Worm (Caenorhabditis elegans) whole organism, young adult: ENCODE results near the gene cpg-20.

ENCODE experiments used
- ama-1 ChIP-seq, 3 experiments: fragments of 150-350 bp in 1 of 3; sonication (generic microtip) in 2 of 3; optimal IDR thresholded peaks; 2 replicates each; lab custom pipeline; 2014 to 2018; ENCODE audit warnings: missing biosample characterization in 2 of 3, missing genetic modification characterization in 2 of 3, missing genetic modification reagents in 2 of 3
- cebp-1 ChIP-seq, 2 experiments: fragments of 200-800 bp in 1 of 2; sonication (Bioruptor generic) in 1 of 2; sonication (generic microtip) in 1 of 2; IDR thresholded peaks in 1 of 2; optimal IDR thresholded peaks in 1 of 2; 2 replicates each; pipeline versions ENCODE4 v1.3.6 to Lab custom; 2017 to 2022; ENCODE audit warnings: missing compliant biosample characterization in 2 of 2, missing genetic modification characterization in 2 of 2, mild to moderate bottlenecking in 1 of 2, missing genetic modification reagents in 1 of 2, moderate library complexity in 1 of 2
- chd-7 ChIP-seq: sonication (generic microtip); optimal IDR thresholded peaks from 2 replicates; lab custom pipeline; 2016; ENCODE audit warnings: mild to moderate bottlenecking, missing genetic modification characterization, moderate library complexity, missing compliant biosample characterization
- lsy-27 ChIP-seq: sonication (generic microtip); optimal IDR thresholded peaks from 2 replicates; lab custom pipeline; 2017; ENCODE audit warnings: missing genetic modification characterization, mild to moderate bottlenecking, missing compliant biosample characterization, antibody characterized with exemption, missing genotype, borderline replicate concordance; ENCODE audit not compliant: insufficient read depth
- mes-4 ChIP-seq: sonication (generic microtip); optimal IDR thresholded peaks from 2 replicates; lab custom pipeline; 2016; ENCODE audit warnings: missing genotype, missing genetic modification characterization, missing compliant biosample characterization
- pbrm-1 ChIP-seq: fragments of 200-800 bp; sonication (Bioruptor generic); IDR thresholded peaks from 2 replicates; pipeline ENCODE4 v1.3.6; 2022; ENCODE audit warnings: missing genetic modification reagents, missing genetic modification characterization, missing compliant biosample characterization
- pha-4 ChIP-seq: fragments of 150-350 bp; sonication (generic microtip); optimal IDR thresholded peaks from 2 replicates; lab custom pipeline; 2014; ENCODE audit warnings: missing biosample characterization, missing genetic modification reagents, missing genetic modification characterization
- unc-62 ChIP-seq: fragments of 150-350 bp; optimal IDR thresholded peaks from 2 replicates; lab custom pipeline; 2014; ENCODE audit warnings: missing biosample characterization, missing genetic modification reagents, missing genetic modification characterization
- ztf-26 ChIP-seq: sonication (generic microtip); optimal IDR thresholded peaks from 2 replicates; lab custom pipeline; 2017; ENCODE audit warnings: missing genetic modification characterization, missing compliant biosample characterization

DNA sequence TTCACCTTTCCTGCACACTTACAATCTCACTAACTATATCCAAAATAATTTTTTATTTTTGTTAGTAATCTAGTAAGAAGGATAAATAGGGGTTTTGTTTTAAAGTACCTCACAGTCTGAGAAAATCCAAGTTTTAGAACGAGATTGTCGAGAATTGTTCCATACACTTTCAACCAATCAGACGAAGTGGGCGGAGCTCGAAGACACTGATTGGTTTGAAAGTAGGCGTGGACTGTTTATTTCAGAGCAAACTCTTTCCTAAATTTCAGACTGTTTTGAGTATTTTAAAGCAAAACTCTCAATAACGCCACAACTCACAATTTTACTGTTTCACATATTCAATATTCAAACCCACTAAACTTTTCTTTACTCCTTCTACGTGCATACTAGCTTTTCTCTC lies 5.0 kb downstream of the cpg-20 start:
- TF ChIP-seq ztf-26 (no peak), mes-4 (no peak), lsy-27 (tag; lab: Kevin White, UChicago) (no peak), chd-7 (tag; lab: Kevin White, UChicago) (no peak), ama-1 (optimal IDR thresholded peaks at IDR 0.05; lab: Kevin White, UChicago) (no peak), ama-1 (GFP tag; optimal IDR thresholded peaks at IDR 0.05; lab: Kevin White, UChicago) (no peak), unc-62 (GFP tag; lab: Kevin White, UChicago) (no peak), pha-4 (no peak), pbrm-1 (no peak), cebp-1 (GFP tag; IDR thresholded peaks at IDR 0.05; lab: Robert Waterston, UW) (no peak), cebp-1 (tag; optimal IDR thresholded peaks at IDR 0.05; lab: Kevin White, UChicago) (no peak)
